Worm (Caenorhabditis elegans) whole organism, L4/young adult: ENCODE results near the gene C14B1.8.

Experiments used
- W03F9.2 ChIP-seq: fragments of 150-350 bp; optimal IDR thresholded peaks from 2 replicates; lab custom pipeline; 2014; ENCODE audit warnings: missing biosample characterization, missing genetic modification characterization
- dao-5 ChIP-seq: sonication (generic microtip); optimal IDR thresholded peaks from 2 replicates; lab custom pipeline; 2016; ENCODE audit warnings: missing genotype, missing genetic modification characterization, moderate library complexity, missing compliant biosample characterization
- him-1 ChIP-seq: sonication (generic microtip); optimal IDR thresholded peaks from 2 replicates; lab custom pipeline; 2016; ENCODE audit warnings: missing genotype, missing genetic modification reagents, missing genetic modification characterization, missing compliant biosample characterization

The C14B1.8 gene

DNA sequence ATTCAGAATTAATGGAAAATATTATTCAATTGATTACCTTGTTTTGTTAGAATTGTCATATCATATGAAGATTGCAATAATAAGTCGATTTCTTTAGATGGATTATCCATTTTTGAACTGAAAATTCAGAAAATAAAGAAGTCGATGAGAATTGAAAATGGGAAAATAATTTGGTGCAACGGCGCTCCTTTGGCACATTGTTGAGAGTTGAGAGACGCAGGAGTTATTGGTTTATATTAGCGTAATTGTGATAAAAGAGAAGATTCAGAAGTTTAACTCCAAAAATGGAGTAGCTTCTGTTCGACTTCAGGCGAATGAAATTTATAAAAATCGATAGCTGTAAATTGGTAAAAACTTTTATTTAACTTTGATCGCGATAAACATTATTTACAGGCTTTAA, at the start of gene C14B1.8:
Gene C14B1.8 (minus strand): TSS at position 117 of the 400 bp plus-strand sequence.
- TF ChIP-seq W03F9.2 (tag; lab: Kevin White, UChicago) (no peak), dao-5 (no peak), him-1 (no peak)

DNA sequence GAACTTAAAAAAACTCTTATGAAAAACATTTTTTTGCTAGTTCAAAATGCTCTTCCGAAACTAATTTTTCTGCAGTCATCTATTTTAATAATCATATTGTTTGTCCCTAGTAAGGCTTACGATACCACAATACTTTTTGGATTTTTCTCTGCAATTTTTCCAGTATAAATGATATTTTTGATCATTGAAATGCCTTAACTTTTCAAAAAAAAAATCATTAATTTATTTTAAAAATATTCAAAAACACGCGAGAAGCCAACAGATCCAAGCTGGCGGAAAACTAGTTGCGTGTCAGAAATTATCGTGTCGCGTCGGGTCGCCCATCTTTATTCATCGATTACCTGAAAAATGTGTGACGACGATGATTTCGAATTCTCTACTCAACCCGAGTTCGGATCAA, 48.7 kb upstream of the C14B1.8 start, which contains the start of gene gmeb-3:
Gene gmeb-3 (plus strand): TSS at position 301 of the 400 bp plus-strand sequence.
- no peak for TF ChIP-seq dao-5
- TF ChIP-seq him-1 = no peak
- no peak for TF ChIP-seq W03F9.2 (tag; lab: Kevin White, UChicago)

DNA sequence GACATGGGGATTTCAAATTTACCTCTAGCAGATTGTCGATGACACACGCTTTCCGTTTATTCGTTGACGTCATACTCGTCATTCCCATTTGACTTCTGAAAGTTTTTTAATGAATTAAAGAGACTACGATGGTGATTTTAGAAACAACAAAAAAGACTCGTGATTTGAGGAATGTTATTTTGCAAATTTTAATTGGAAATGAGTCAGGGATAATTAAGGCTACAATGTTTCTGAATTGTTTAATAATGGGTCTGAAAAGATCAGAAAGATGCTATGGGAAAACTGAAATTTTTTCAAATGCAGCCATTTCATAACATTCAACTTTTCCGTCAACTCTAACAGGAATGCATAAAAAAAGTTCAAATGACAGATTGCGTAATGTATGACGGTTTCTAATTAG, 46.0 kb upstream of the C14B1.8 start, which contains the start of gene C44F1.1:
Gene C44F1.1 (minus strand): TSS at position 101 of the 400 bp plus-strand sequence.
- TF ChIP-seq dao-5 (no peak), him-1 (no peak), W03F9.2 (tag; lab: Kevin White, UChicago) (no peak)

DNA sequence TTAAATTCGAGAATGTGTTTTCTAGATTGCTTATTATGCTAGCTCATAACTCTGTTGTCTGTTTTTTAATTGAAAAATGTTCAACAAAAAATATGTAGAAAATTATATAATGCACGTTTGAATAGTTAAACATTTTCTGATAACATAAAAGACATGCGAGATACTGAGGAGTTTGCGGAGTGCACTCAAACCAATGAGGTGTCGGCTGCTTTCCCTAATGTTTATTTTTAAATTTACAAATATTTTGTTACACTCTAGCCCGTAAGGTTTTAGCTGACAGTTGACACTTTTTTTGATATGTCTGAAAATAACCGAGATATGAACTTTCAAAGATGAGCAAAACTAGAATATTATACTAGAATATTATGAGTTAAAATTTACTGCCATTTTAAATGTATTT, 45.1 kb upstream of the C14B1.8 start:
- TF ChIP-seq W03F9.2 (tag; lab: Kevin White, UChicago) (no peak), dao-5 (no peak), him-1 (no peak)

DNA sequence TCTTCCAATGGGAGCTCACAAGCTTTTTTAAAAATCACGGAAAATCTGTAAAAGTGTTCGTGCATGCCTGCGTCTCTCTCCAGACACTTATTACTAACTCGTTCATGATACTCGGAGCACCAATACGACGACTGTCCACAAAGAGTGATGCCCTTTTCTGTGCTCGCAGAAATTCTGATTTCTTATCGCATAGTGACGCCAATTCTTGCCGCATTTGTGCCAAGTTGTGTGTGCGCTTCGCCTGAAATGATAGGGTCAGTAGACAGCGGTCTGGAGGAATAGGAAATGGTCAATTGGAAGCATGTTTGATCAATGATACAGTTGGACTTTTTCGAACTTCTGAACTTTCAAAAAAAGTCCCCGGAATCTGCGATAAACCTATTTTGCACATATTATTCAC, 44.6 kb upstream of the C14B1.8 start:
- TF ChIP-seq W03F9.2 (tag; lab: Kevin White, UChicago) (no peak), dao-5 (no peak), him-1 (no peak)

DNA sequence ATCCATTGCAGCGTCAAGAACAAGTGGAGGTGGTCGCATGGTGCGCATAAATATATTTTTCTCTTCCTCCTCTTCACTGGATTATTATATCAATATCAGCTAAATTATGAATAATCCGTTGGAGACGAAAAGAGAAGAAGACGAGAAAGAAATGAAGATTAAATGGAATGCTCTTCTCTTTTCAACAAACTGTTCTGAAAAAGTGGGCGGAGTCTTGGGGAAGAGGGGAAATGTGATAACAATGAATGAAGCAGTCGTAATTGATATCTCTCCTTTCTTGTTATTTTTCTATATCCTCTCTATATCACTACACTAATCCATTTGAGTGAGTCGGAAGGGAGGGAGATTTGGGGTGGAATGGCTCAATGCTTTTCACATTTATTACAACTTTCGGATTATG, 39.8 kb upstream of the C14B1.8 start, which contains the start of gene arcp-1:
Gene arcp-1 (minus strand): TSS at position 101 of the 400 bp plus-strand sequence.
- TF ChIP-seq dao-5 (no peak), W03F9.2 (tag; lab: Kevin White, UChicago) (no peak), him-1 (no peak)

DNA sequence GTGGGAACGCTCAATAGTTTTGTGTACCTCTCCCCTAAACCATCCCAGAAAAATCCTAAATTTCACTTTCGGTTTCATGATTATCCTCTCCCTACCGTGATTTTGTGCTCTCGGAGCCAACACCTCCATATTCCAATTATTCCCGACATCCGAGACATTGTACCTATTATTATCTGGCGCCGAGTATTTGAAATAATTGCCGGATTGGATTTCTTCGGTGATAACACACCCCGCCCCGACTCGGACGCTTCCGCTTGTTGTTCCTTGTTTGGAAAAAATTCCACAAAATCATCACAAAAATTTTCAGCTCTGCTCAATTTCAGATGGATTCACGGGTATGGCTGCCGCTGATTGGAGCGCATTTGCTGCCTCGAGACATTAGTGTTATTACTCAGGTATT, 25.7 kb upstream of the C14B1.8 start, which contains the start of gene lin-48:
Gene lin-48 (plus strand): TSS at position 301 of the 400 bp plus-strand sequence.
- TF ChIP-seq dao-5 (no peak), him-1 (no peak), W03F9.2 (tag; lab: Kevin White, UChicago) (no peak)

DNA sequence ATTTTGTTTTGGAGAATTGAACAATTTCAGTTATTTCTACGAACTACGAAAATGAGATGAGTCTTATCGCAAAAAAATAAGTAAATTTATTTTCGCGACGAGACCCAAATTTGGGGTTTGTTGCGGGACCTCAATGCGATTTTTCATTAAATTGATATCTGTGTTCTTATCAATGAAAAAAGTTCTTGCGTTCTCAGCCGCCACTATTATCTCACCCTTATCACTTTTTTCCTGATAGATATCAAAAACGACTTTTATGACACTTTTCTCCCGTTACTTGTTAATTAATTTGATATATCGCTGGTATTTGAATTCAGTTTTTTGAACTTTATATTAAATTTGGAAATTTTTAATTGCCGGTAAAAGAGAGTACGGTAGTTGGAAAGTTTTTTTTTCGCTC, 23.9 kb upstream of the C14B1.8 start:
- no peak for TF ChIP-seq him-1
- TF ChIP-seq dao-5 = no peak
- TF ChIP-seq W03F9.2 (tag; lab: Kevin White, UChicago) = no peak

DNA sequence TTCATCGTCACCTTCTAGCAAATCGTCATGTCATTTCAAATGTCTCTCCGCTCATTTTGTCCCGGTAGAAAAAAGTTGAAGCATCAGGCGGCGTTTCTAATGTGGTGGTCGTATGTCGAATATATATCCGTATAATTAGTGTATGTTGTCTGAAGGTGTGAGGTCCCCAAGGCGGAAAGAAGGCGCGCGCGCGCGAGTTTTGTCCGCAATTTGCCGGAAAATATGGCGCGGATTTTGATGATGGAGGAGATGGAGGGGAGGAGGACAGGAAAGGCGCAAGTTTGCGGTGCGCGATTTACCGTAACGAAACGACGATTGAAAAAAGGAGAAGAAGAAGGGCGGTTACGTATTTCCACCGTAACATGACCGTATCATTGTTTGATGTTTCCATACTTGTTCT, 22.6 kb upstream of the C14B1.8 start:
- TF ChIP-seq W03F9.2 (tag; lab: Kevin White, UChicago) (no peak), dao-5 (no peak), him-1 (no peak)

DNA sequence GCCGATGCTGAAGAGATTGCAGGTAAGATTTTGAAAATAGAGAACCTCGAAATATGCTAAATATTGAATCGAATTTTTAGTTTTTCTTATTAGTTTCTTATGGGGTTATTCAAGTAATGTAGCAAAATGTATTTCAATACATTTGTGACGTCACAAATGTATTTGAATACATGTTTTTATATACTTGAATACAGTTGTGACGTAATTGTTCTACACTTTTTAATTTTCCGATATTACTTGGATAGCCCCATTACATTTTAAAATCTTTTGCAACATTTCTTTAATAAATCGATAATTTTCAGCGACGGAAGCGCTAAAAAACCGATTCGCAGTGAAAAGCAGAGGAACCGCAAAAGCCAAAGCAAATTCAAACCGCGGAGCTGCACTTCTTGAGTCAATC, 18.9 kb upstream of the C14B1.8 start:
- TF ChIP-seq dao-5 (no peak), W03F9.2 (tag; lab: Kevin White, UChicago) (no peak), him-1 (no peak)

DNA sequence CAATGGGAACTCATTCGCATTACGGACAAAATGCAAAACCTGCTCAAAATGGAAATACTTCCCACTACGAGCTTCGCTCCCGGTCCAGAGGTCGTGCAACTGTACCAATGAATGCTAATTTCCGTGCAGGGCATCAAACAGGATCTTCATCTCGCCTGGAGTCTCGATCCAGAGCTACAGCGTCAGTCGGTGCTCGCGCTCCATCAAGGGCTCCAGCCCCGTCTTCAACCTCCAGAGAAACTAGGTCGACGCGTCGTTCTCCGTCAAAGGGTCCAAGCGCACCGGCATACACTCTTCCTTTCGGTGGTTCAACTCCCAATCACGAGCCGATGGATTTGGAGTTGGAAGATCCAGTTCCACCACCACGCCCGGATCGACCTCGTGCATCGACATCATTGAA, 18.3 kb upstream of the C14B1.8 start:
- TF ChIP-seq him-1 (no peak), dao-5 (no peak), W03F9.2 (tag; lab: Kevin White, UChicago) (no peak)

DNA sequence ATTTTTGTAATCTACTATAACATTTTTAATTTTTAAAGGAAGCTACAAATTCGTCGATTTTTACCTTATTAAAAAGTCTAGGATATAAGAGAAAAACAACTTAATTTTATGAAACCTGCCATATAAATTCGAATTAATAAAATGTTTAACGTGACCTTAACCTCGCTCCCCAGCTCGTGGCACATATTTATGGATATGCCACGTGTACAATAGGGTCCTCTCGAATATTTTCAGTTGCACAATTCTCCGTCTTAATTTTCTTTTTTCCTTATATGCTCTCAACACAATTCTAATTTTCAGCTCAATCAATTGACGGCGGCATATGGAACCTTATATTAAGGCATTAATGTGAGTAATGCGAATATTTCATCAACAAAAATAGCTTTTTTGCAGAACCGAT, 16.8 kb upstream of the C14B1.8 start, which contains the start of gene F34D10.4:
Gene F34D10.4 (plus strand): TSS at position 301 of the 400 bp plus-strand sequence.
- TF ChIP-seq dao-5 = no peak
- TF ChIP-seq him-1 = no peak
- TF ChIP-seq W03F9.2 (tag; lab: Kevin White, UChicago) = no peak

DNA sequence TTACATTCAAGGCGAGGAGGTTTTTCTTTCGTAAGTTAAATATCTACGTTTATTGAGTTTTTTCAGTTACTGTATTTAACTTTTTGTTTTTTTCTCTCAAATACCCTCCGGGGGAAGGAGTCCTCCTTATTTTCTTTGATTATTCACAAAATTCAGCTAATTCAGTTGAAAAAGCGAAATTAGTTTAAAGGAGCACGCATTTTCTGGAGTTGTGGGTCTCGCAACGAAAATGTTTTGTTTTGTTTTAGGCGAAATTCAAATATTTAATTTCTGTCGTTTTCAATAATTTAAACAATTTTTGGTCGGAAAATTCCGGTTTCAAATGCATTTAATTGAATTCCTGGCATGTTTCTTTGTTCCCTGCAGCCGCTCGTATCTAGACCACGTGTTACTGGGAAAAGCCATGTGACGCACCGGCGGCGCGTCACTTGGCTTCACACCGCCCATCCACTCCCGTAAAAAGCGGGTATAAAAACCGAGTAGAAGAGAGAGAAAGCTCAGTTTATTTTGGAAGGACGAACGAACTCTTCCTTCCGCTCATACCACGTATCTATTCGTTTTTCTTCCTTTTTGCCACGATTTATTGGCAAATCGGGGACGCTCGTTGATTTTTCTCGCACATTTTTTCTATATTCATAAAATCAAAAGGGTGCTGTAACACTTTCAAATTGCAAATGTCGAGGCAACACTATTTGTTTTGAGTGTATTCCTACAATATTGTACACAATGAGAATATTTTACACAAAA, 16.2 kb upstream of the C14B1.8 start:
- TF ChIP-seq W03F9.2 (tag; lab: Kevin White, UChicago) (no peak), him-1 (no peak), dao-5 (no peak)

DNA sequence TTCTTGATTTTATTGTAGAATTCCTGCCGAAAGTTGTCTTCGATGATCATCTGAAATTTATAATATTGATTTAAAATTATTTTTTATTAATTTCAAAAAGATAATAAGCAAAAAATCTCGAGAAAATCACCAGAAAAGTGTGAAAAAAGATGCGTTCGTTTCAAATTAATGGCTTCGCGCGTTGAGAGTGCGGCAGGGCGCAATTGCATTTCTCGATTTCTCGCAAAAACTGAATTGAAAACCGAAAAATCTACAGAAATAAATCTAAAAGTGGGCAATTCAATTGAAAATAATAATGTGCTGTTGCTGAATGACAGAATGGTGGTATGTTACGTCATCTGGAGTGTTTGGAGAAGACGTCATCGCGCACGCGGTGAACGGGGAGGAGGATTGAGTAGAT, 15.5 kb upstream of the C14B1.8 start, which contains the start of gene evl-18:
Gene evl-18 (minus strand): TSS at position 50 of the 400 bp plus-strand sequence.
- TF ChIP-seq W03F9.2 (tag; lab: Kevin White, UChicago) = no peak
- no peak for TF ChIP-seq dao-5
- TF ChIP-seq him-1 = no peak

DNA sequence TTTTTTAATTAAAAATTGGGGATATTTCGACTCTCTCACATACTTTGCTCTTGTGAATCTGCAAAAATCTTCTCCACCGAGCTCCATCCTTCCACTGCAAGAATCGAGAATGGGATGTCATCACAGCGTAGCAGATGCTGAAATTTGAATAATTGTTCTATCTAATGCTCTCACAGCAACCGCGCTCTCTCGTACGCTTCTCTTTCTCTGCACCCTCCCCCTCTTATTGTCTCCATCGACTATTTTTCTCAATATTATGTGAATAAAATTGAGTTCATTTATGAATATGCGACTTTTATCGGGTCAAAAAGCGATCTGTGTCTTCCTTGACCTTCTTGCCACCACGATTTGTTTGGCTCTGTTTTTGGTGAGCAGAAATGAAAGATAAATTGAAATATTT, 14.5 kb upstream of the C14B1.8 start, which contains the start of gene F34D10.3:
Gene F34D10.3 (plus strand): TSS at position 249 of the 400 bp plus-strand sequence.
- TF ChIP-seq him-1 (no peak), dao-5 (no peak), W03F9.2 (tag; lab: Kevin White, UChicago) (no peak)
